In the genomic region with DNA sequence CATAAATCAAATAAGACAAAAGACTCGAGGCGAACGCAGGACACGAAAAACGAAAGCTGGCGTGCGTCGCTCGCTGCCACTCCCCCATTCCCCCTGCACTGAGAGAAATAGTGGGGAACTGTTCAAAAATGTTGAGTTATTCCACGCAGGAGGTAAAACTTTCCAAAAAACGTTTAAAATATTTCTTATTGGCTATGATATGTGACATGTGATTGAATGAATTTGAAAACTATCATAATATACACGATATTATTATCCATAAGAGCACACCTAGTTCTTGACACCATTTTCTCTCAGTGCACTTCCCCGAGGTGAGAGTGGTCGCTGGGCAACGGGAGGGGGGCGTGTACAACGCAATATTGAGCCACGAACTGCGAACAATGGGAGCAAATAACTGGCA, we compare ENCODE assay signal across 1 fruit fly cellular context.
A peak's percentile ranks its signal among the peaks of the same experiment; 100 is the strongest.
TF ChIP-seq lines count a peak whose summit lies in the region.

No protein-coding gene starts in this region.

TF ChIP-seq in whole organism, prepupa, 60 proteins besides CTCF, POLR2A, EP300 and RAD21 (continued from another document):
- TF ChIP-seq CG10669 (GFP tag; optimal IDR thresholded peaks at IDR 0.05; lab: Kevin White, UChicago) (peak; percentile 65), CG11762 (GFP tag; optimal IDR thresholded peaks at IDR 0.05; lab: Kevin White, UChicago; ENCODE audit: insufficient read depth) (peak; percentile 21), CG32006 (GFP tag; optimal IDR thresholded peaks at IDR 0.05; lab: Kevin White, UChicago) (peak; percentile 67), svp (GFP tag; lab: Kevin White, UChicago) (peak; percentile 73), Eip78C (GFP tag; lab: Kevin White, UChicago) (peak; percentile 83), topi (GFP tag; optimal IDR thresholded peaks at IDR 0.05; lab: Kevin White, UChicago) (peak; percentile 61), CG6276 (GFP tag; optimal IDR thresholded peaks at IDR 0.05; lab: Kevin White, UChicago) (no peak), Hr38 (GFP tag; optimal IDR thresholded peaks at IDR 0.05; lab: Kevin White, UChicago) (no peak), CG8632 (GFP tag; optimal IDR thresholded peaks at IDR 0.05; lab: Kevin White, UChicago) (peak; percentile 49), Ets96B (tag; optimal IDR thresholded peaks at IDR 0.05; lab: Kevin White, UChicago) (peak; percentile 60), CG1621 (tag; optimal IDR thresholded peaks at IDR 0.05; lab: Kevin White, UChicago) (peak; percentile 48), Ets21C (GFP tag; optimal IDR thresholded peaks at IDR 0.05; lab: Kevin White, UChicago) (no peak), ss (GFP tag; optimal IDR thresholded peaks at IDR 0.05; lab: Kevin White, UChicago) (peak; percentile 59 to 68), CG6854 (GFP tag; optimal IDR thresholded peaks at IDR 0.05; lab: Kevin White, UChicago) (no peak), CG31627 (GFP tag; optimal IDR thresholded peaks at IDR 0.05; lab: Kevin White, UChicago) (peak; percentile 28), eg (GFP tag; IDR thresholded peaks at IDR 0.05; lab: Robert Waterston, UW) (peak; percentile 29; the same call in 1 of the 3 replicates), CG8119 (GFP tag; IDR thresholded peaks at IDR 0.05; lab: Robert Waterston, UW) (peak; percentile 56; the same call in 2 of the 3 replicates), CG6163 (GFP tag; IDR thresholded peaks at IDR 0.05; lab: Robert Waterston, UW) (0 out of 3 replicates have a peak, but pooled peaks have one; percentile 49), cyc (GFP tag; optimal IDR thresholded peaks at IDR 0.05; lab: Kevin White, UChicago) (peak; percentile 57), achi (GFP tag; optimal IDR thresholded peaks at IDR 0.05; lab: Kevin White, UChicago) (peak; percentile 53), net (GFP tag; optimal IDR thresholded peaks at IDR 0.05; lab: Kevin White, UChicago) (peak; percentile 22), Sox14 (GFP tag; optimal IDR thresholded peaks at IDR 0.05; lab: Kevin White, UChicago) (peak; percentile 61), Met (GFP tag; optimal IDR thresholded peaks at IDR 0.05; lab: Kevin White, UChicago) (peak; percentile 58), CG10631 (GFP tag; optimal IDR thresholded peaks at IDR 0.05; lab: Kevin White, UChicago) (peak; percentile 62), Hr4 (GFP tag; optimal IDR thresholded peaks at IDR 0.05; lab: Kevin White, UChicago) (peak; percentile 57), CG3919 (GFP tag; optimal IDR thresholded peaks at IDR 0.05; lab: Kevin White, UChicago) (peak; percentile 62), CG6792 (GFP tag; optimal IDR thresholded peaks at IDR 0.05; lab: Kevin White, UChicago) (peak; percentile 57), Lpt (GFP tag; optimal IDR thresholded peaks at IDR 0.05; lab: Kevin White, UChicago) (peak; percentile 4), Eip75B (GFP tag; optimal IDR thresholded peaks at IDR 0.05; lab: Kevin White, UChicago) (peak; percentile 60), CG11294 (GFP tag; IDR thresholded peaks at IDR 0.05; lab: Robert Waterston, UW) (no peak), spab (GFP tag; optimal IDR thresholded peaks at IDR 0.05; lab: Kevin White, UChicago) (peak; percentile 53), CG4318 (GFP tag; optimal IDR thresholded peaks at IDR 0.05; lab: Kevin White, UChicago) (peak; percentile 32), acj6 (GFP tag; optimal IDR thresholded peaks at IDR 0.05; lab: Kevin White, UChicago) (peak; percentile 46)
